Fruit fly (Drosophila melanogaster) whole organism, wandering third instar larva: ENCODE results near the gene Arts.

Experiments used
- foxo ChIP-seq, 2 experiments: fragments of 200-800 bp; sonication (Bioruptor generic); optimal IDR thresholded peaks; 2 replicates in 1 of 2; 3 replicates in 1 of 2; lab custom pipeline; 2016 to 2017; ENCODE audit warnings: missing biosample characterization in 2 of 2, missing genetic modification characterization in 2 of 2
- woc ChIP-seq: sonication (Bioruptor generic); optimal IDR thresholded peaks from 2 replicates; lab custom pipeline; 2016; ENCODE audit warnings: missing biosample characterization, mild to moderate bottlenecking, missing genetic modification characterization

DNA sequence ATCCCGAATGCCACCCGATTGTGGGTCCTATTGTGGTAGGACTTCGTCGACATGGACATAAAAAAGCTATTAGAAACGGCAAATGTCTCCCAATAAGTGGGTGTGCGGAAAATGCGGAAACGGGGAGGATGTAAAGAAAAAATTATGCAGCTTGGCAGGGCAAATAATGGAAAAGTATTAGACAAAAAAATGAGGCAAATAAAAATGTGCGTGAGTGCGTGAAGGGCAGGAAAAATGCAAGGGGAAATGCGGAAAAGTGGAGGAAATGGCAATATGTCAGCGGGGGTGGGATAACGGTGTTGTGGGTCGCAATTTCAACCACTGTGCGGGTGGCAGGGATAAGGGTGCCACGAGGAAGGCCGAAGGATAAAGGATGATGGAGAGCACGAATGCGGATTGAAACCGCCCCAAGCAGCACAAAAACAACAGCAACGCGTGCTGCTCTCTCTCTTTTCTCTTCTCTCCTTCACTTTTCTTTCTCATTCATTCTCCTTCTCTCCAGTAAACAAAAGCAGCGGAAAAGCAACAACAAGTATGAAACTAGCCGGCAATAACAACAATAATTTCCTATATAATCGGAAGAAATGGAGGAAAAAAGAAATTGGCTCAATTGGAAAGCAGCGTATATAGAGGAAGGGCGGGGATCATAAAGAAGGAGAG is 42.8 kb downstream of the Arts start:
- TF ChIP-seq foxo (GFP tag; optimal IDR thresholded peaks at IDR 0.05; lab: Kevin White, UChicago): no peak
- no peak for TF ChIP-seq woc
